Fruit fly (Drosophila melanogaster) whole organism, prepupa: Measurements from ENCODE around the gene mal.

Experiments
- Blimp-1 ChIP-seq: fragments of 200-800 bp; sonication (Bioruptor generic); optimal IDR thresholded peaks from 3 replicates; lab custom pipeline; 2017; ENCODE audit warnings: missing biosample characterization, missing genetic modification characterization, mild to moderate bottlenecking, moderate library complexity, missing genetic modification reagents
- CG10631 ChIP-seq: fragments of 200-800 bp; sonication (Bioruptor generic); optimal IDR thresholded peaks from 2 replicates; lab custom pipeline; 2016; ENCODE audit warnings: missing biosample characterization, missing genetic modification characterization
- CG11902 ChIP-seq: fragments of 200-800 bp; sonication (Bioruptor generic); optimal IDR thresholded peaks from 3 replicates; lab custom pipeline; 2016; ENCODE audit warnings: missing biosample characterization, missing genetic modification characterization
- CG15336 ChIP-seq: fragments of 200-800 bp; sonication (Bioruptor generic); IDR thresholded peaks from 2 replicates; pipeline ENCODE4 v1.3.6; 2022; ENCODE audit warnings: missing biosample characterization, missing genetic modification characterization
- CG32006 ChIP-seq: fragments of 200-800 bp; sonication (Bioruptor generic); optimal IDR thresholded peaks from 3 replicates; lab custom pipeline; 2017; ENCODE audit warnings: missing biosample characterization, mild to moderate bottlenecking, missing genetic modification characterization
- CG6163 ChIP-seq: fragments of 200-800 bp; sonication (Bioruptor generic); IDR thresholded peaks from 3 replicates; pipeline ENCODE4 v1.3.6; 2022; ENCODE audit warnings: missing biosample characterization, missing genetic modification characterization
- CG6276 ChIP-seq: fragments of 200-800 bp; sonication (Bioruptor generic); optimal IDR thresholded peaks from 2 replicates; lab custom pipeline; 2017; ENCODE audit warnings: missing biosample characterization, mild to moderate bottlenecking, missing genetic modification characterization
- CG6792 ChIP-seq: fragments of 200-800 bp; sonication (Bioruptor generic); optimal IDR thresholded peaks from 3 replicates; lab custom pipeline; 2016; ENCODE audit warnings: missing biosample characterization, missing genetic modification characterization
- CG6808 ChIP-seq: fragments of 200-800 bp; sonication (Bioruptor generic); optimal IDR thresholded peaks from 3 replicates; lab custom pipeline; 2017; ENCODE audit warnings: missing biosample characterization, missing genetic modification characterization, mild to moderate bottlenecking, moderate library complexity, missing genetic modification reagents
- CG6854 ChIP-seq: fragments of 200-800 bp; sonication (Bioruptor generic); optimal IDR thresholded peaks from 2 replicates; lab custom pipeline; 2017; ENCODE audit warnings: missing biosample characterization, mild to moderate bottlenecking, missing genetic modification characterization
- CG8119 ChIP-seq: fragments of 200-800 bp; sonication (Bioruptor generic); IDR thresholded peaks from 3 replicates; pipeline ENCODE4 v1.3.6; 2022; ENCODE audit warnings: missing biosample characterization, missing genetic modification characterization
- CG9139 ChIP-seq: fragments of 200-800 bp; sonication (Bioruptor generic); optimal IDR thresholded peaks from 3 replicates; lab custom pipeline; 2017; ENCODE audit warnings: missing biosample characterization, mild to moderate bottlenecking, missing genetic modification characterization
- Eip78C ChIP-seq: fragments of 200-800 bp; sonication (Bioruptor generic); peaks from one replicate; lab custom pipeline; 2016; ENCODE audit warnings: missing biosample characterization, missing genetic modification characterization
- Eip93F ChIP-seq: fragments of 200-800 bp; sonication (Bioruptor generic); optimal IDR thresholded peaks from 2 replicates; lab custom pipeline; 2016; ENCODE audit warnings: missing biosample characterization, mild to moderate bottlenecking, missing genetic modification characterization
- Ets96B ChIP-seq: fragments of 200-800 bp; optimal IDR thresholded peaks from 2 replicates; lab custom pipeline; 2019; ENCODE audit warnings: missing biosample characterization, mild to moderate bottlenecking, missing genetic modification characterization, moderate library complexity
- Gug ChIP-seq: fragments of 200-800 bp; sonication (Bioruptor generic); IDR thresholded peaks from 2 replicates; pipeline ENCODE4 v1.3.6; 2022; ENCODE audit warnings: missing biosample characterization, missing genetic modification characterization
- Hr39 ChIP-seq: fragments of 200-800 bp; sonication (Bioruptor generic); optimal IDR thresholded peaks from 2 replicates; lab custom pipeline; 2016; ENCODE audit warnings: missing biosample characterization, missing genetic modification characterization
- Met ChIP-seq: fragments of 200-800 bp; sonication (Bioruptor generic); optimal IDR thresholded peaks from 3 replicates; lab custom pipeline; 2016; ENCODE audit warnings: missing biosample characterization, missing genetic modification characterization
- Sox102F ChIP-seq: fragments of 200-800 bp; sonication (Bioruptor generic); optimal IDR thresholded peaks from 2 replicates; lab custom pipeline; 2016; ENCODE audit warnings: missing biosample characterization, mild to moderate bottlenecking, missing genetic modification characterization
- Sox14 ChIP-seq: fragments of 200-800 bp; sonication (Bioruptor generic); optimal IDR thresholded peaks from 3 replicates; lab custom pipeline; 2016; ENCODE audit warnings: missing biosample characterization, missing genetic modification characterization
- Sox15 ChIP-seq: fragments of 200-800 bp; sonication (Bioruptor generic); optimal IDR thresholded peaks from 3 replicates; lab custom pipeline; 2016; ENCODE audit warnings: missing biosample characterization, missing genetic modification characterization
- cyc ChIP-seq: fragments of 200-800 bp; sonication (Bioruptor generic); optimal IDR thresholded peaks from 3 replicates; lab custom pipeline; 2016; ENCODE audit warnings: missing biosample characterization, missing genetic modification characterization
- dsx ChIP-seq: fragments of 200-800 bp; optimal IDR thresholded peaks from 3 replicates; lab custom pipeline; 2019; ENCODE audit warnings: missing biosample characterization, mild to moderate bottlenecking, missing genetic modification characterization, moderate library complexity; ENCODE audit not compliant: poor library complexity, severe bottlenecking
- esn ChIP-seq: fragments of 200-800 bp; sonication (Bioruptor generic); optimal IDR thresholded peaks from 2 replicates; lab custom pipeline; 2016; ENCODE audit warnings: missing biosample characterization, mild to moderate bottlenecking, missing genetic modification characterization, moderate library complexity
- fd59A ChIP-seq: fragments of 200-800 bp; sonication (Bioruptor generic); optimal IDR thresholded peaks from 2 replicates; lab custom pipeline; 2017; ENCODE audit warnings: missing biosample characterization, mild to moderate bottlenecking, missing genetic modification characterization, missing genetic modification reagents
- fd85E ChIP-seq: fragments of 200-800 bp; sonication (Bioruptor generic); optimal IDR thresholded peaks from 3 replicates; lab custom pipeline; 2016; ENCODE audit warnings: missing biosample characterization, missing genetic modification characterization
- fkh ChIP-seq: fragments of 200-800 bp; sonication (Bioruptor generic); optimal IDR thresholded peaks from 3 replicates; lab custom pipeline; 2017; ENCODE audit warnings: missing biosample characterization, mild to moderate bottlenecking, missing genetic modification characterization, moderate library complexity
- net ChIP-seq: fragments of 200-800 bp; sonication (Bioruptor generic); optimal IDR thresholded peaks from 3 replicates; lab custom pipeline; 2016; ENCODE audit warnings: missing biosample characterization, missing genetic modification characterization
- pdm3 ChIP-seq: fragments of 200-800 bp; sonication (Bioruptor generic); optimal IDR thresholded peaks from 3 replicates; lab custom pipeline; 2016; ENCODE audit warnings: missing biosample characterization, missing genetic modification characterization
- salr ChIP-seq, 2 experiments: fragments of 200-800 bp; sonication (Bioruptor generic); optimal IDR thresholded peaks; 3 replicates each; lab custom pipeline; 2016 to 2018; ENCODE audit warnings: missing biosample characterization in 2 of 2, missing genetic modification characterization in 2 of 2, mild to moderate bottlenecking in 1 of 2
- spab ChIP-seq: fragments of 200-800 bp; sonication (Bioruptor generic); optimal IDR thresholded peaks from 2 replicates; lab custom pipeline; 2017; ENCODE audit warnings: missing biosample characterization, mild to moderate bottlenecking, missing genetic modification characterization, missing genetic modification reagents
- svp ChIP-seq: fragments of 200-800 bp; sonication (Bioruptor generic); peaks from one replicate; lab custom pipeline; 2016; ENCODE audit warnings: missing biosample characterization, missing genetic modification characterization
- topi ChIP-seq: fragments of 200-800 bp; sonication (Bioruptor generic); optimal IDR thresholded peaks from 3 replicates; lab custom pipeline; 2016; ENCODE audit warnings: missing biosample characterization, missing genetic modification characterization

Gene mal

dm6 chrX:20415444-20415843 is 14.0 kb upstream of the mal start, which contains the start of gene Obp19a:
TSS of gene Obp19a (plus strand) at chrX:20415744.
- no peak for TF ChIP-seq Sox15 (GFP tag; lab: Kevin White, UChicago)
- no peak for TF ChIP-seq esn (GFP tag; lab: Kevin White, UChicago)
- TF ChIP-seq Sox14 (GFP tag; lab: Kevin White, UChicago): no peak
- no peak for TF ChIP-seq Hr39 (GFP tag; lab: Kevin White, UChicago)
- no peak for TF ChIP-seq cyc (GFP tag; lab: Kevin White, UChicago)
- TF ChIP-seq net (GFP tag; lab: Kevin White, UChicago): no peak
- no peak for TF ChIP-seq Sox102F (GFP tag; lab: Kevin White, UChicago)
- TF ChIP-seq CG6792 (GFP tag; lab: Kevin White, UChicago): no peak
- TF ChIP-seq pdm3: no peak
- TF ChIP-seq svp: no peak
- TF ChIP-seq, all 60 proteins: peak for 0

dm6 chrX:20416433-20416832 is 13.0 kb upstream of the mal start, which contains the start of gene Obp19b:
TSS of gene Obp19b (plus strand) at chrX:20416733.
- TF ChIP-seq Sox102F (GFP tag; lab: Kevin White, UChicago): no peak
- no peak for TF ChIP-seq salr (GFP tag; optimal IDR thresholded peaks at IDR 0.05; lab: Kevin White, UChicago)
- TF ChIP-seq CG6276 (GFP tag; lab: Kevin White, UChicago): no peak
- TF ChIP-seq Gug (GFP tag; lab: Robert Waterston, UW): no peak
- TF ChIP-seq Sox14 (GFP tag; lab: Kevin White, UChicago): no peak
- TF ChIP-seq CG8119: no peak
- no peak for TF ChIP-seq net (GFP tag; lab: Kevin White, UChicago)
- TF ChIP-seq fd85E: no peak
- no peak for TF ChIP-seq CG10631 (GFP tag; lab: Kevin White, UChicago)
- TF ChIP-seq CG11902 (GFP tag; lab: Kevin White, UChicago): no peak
- TF ChIP-seq CG6163 (GFP tag; lab: Robert Waterston, UW): no peak
- no peak for TF ChIP-seq Met (GFP tag; lab: Kevin White, UChicago)
- no peak for TF ChIP-seq Eip93F (GFP tag; lab: Kevin White, UChicago)
- TF ChIP-seq fkh (GFP tag; lab: Kevin White, UChicago): no peak
- no peak for TF ChIP-seq Hr39 (GFP tag; lab: Kevin White, UChicago)
- TF ChIP-seq dsx (GFP tag; lab: Kevin White, UChicago): no peak
- no peak for TF ChIP-seq CG6808 (GFP tag; lab: Kevin White, UChicago)
- TF ChIP-seq CG9139 (GFP tag; lab: Kevin White, UChicago): no peak

DNA sequence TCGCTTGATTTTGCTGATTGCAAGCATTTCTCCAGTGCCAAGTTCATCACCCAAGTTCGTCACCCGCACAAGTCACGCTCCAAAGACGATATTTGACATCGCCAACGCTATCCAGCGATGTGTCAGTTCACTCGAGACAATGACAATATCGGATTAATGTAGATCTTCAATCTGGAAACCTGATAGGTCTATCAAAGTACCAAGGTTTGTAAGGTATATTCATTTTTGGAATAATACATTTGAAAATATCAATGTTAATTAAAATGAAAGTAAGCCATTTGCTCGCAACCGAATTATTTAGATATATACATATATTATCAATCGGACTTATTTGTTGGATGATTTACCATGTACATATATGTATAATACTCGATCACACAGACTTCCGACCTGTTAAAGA is 10.6 kb upstream of the mal start, which contains the start of gene Obp19c:
TSS of gene Obp19c (minus strand) at position 101 of the 400 bp plus-strand sequence.
- TF ChIP-seq CG10631 (GFP tag; lab: Kevin White, UChicago) (no peak), Eip78C (GFP tag; lab: Kevin White, UChicago) (no peak), esn (GFP tag; lab: Kevin White, UChicago) (no peak), svp (no peak), Eip93F (GFP tag; lab: Kevin White, UChicago) (no peak), CG6854 (GFP tag; lab: Kevin White, UChicago) (no peak), fd59A (GFP tag; lab: Kevin White, UChicago) (no peak), CG32006 (GFP tag; lab: Kevin White, UChicago) (no peak), topi (GFP tag; lab: Kevin White, UChicago) (no peak), CG8119 (no peak), spab (no peak), CG11902 (GFP tag; lab: Kevin White, UChicago) (no peak), CG15336 (no peak), cyc (GFP tag; lab: Kevin White, UChicago) (no peak), Blimp-1 (GFP tag; lab: Kevin White, UChicago) (no peak)

dm6 chrX:20419313-20419712 is 10.2 kb upstream of the mal start, which contains the start of gene Obp19d:
TSS of gene Obp19d (plus strand) at chrX:20419613.
- TF ChIP-seq CG11902 (GFP tag; lab: Kevin White, UChicago): no peak
- TF ChIP-seq fd59A (GFP tag; lab: Kevin White, UChicago): no peak
- no peak for TF ChIP-seq cyc (GFP tag; lab: Kevin White, UChicago)
- no peak for TF ChIP-seq Ets96B (tag; lab: Kevin White, UChicago)
- TF ChIP-seq, all 60 proteins: peak for 0
